Fruit fly (Drosophila melanogaster) ovary, adult (tissue): ENCODE results near the gene CG13309.

Experiments used
- CG17801 ChIP-seq: fragments of 200-800 bp; optimal IDR thresholded peaks from 2 replicates; lab custom pipeline; 2019; ENCODE audit warnings: missing biosample characterization, mild to moderate bottlenecking, missing genetic modification characterization, moderate library complexity; ENCODE audit not compliant: partially characterized antibody

Gene CG13309

dm6 chr3L:8787240-8787639 is 23.0 kb upstream of the CG13309 start:
- no peak for TF ChIP-seq CG17801 (GFP tag; lab: Kevin White, UChicago)

dm6 chr3L:8787701-8788100 is 22.5 kb upstream of the CG13309 start:
- no peak for TF ChIP-seq CG17801 (GFP tag; lab: Kevin White, UChicago)

- no peak for TF ChIP-seq CG17801 (GFP tag; lab: Kevin White, UChicago)
Measured at dm6 chr3L:8788445-8788844, 21.8 kb upstream of the CG13309 start, which contains the start of gene Acbp5. Gene Acbp5, minus strand, starts transcription at chr3L:8788545.

- TF ChIP-seq CG17801 (GFP tag; lab: Kevin White, UChicago), result no peak
Measured at dm6 chr3L:8798129-8798528, 12.1 kb upstream of the CG13309 start.

- no peak for TF ChIP-seq CG17801 (GFP tag; lab: Kevin White, UChicago)
Measured at dm6 chr3L:8798539-8798938, 11.7 kb upstream of the CG13309 start.

- no peak for TF ChIP-seq CG17801 (GFP tag; lab: Kevin White, UChicago)
Measured at dm6 chr3L:8800432-8800831, 9.8 kb upstream of the CG13309 start, which contains the start of gene CG13310. Gene CG13310, minus strand, starts transcription at chr3L:8800532.

- TF ChIP-seq CG17801 (GFP tag; lab: Kevin White, UChicago), result no peak
Measured at dm6 chr3L:8802064-8802463, 8.1 kb upstream of the CG13309 start, which contains the start of the genes CG13311 and CG34426. Gene CG13311, minus strand, starts transcription at chr3L:8802164. Gene CG34426, plus strand, starts transcription at chr3L:8802463.

- TF ChIP-seq CG17801 (GFP tag; lab: Kevin White, UChicago), result no peak
Measured at dm6 chr3L:8804082-8804814, 5.9 kb upstream of the CG13309 start, which contains the start of the genes CG32023 and CG34427. Gene CG32023, minus strand, starts transcription at chr3L:8804182. Gene CG34427, plus strand, starts transcription at chr3L:8804764.

dm6 chr3L:8807113-8807651 is 3.0 kb upstream of the CG13309 start, which contains the start of the genes CG13312 and CG32024:
Gene CG13312, minus strand, starts transcription at chr3L:8807213.
Gene CG32024, plus strand, starts transcription at chr3L:8807601.
- peak; percentile 21 for TF ChIP-seq CG17801 (GFP tag; lab: Kevin White, UChicago)

- no peak for TF ChIP-seq CG17801 (GFP tag; lab: Kevin White, UChicago)
Measured at dm6 chr3L:8808244-8808643, 2.0 kb upstream of the CG13309 start, which contains the start of gene CG13308. Gene CG13308, plus strand, starts transcription at chr3L:8808544.

dm6 chr3L:8813484-8813883 is 3.3 kb downstream of the CG13309 start:
- no peak for TF ChIP-seq CG17801 (GFP tag; lab: Kevin White, UChicago)

- no peak for TF ChIP-seq CG17801 (GFP tag; lab: Kevin White, UChicago)
Measured at dm6 chr3L:8819441-8819840, 9.2 kb downstream of the CG13309 start.

dm6 chr3L:8821708-8822660 is 11.8 kb downstream of the CG13309 start:
- TF ChIP-seq CG17801 (GFP tag; lab: Kevin White, UChicago), result no peak

- no peak for TF ChIP-seq CG17801 (GFP tag; lab: Kevin White, UChicago)
Measured at dm6 chr3L:8822881-8823435, 12.8 kb downstream of the CG13309 start.
